Worm (Caenorhabditis elegans) whole organism, L3 larva: ENCODE data around the gene ikke-1.
"Not testable (repeated sequence)": the region's sequence is repeated elsewhere in the genome, so short reads cannot be mapped to it uniquely, and the experiment has no call there.

Experiments used
- ZK546.5 ChIP-seq: sonication (generic microtip); optimal IDR thresholded peaks from 2 replicates; lab custom pipeline; 2017; ENCODE audit warnings: missing biosample characterization, missing genetic modification characterization
- ama-1 ChIP-seq: fragments of 150-350 bp; optimal IDR thresholded peaks from 2 replicates; lab custom pipeline; 2018
- ceh-28 ChIP-seq: fragments of 150-350 bp; optimal IDR thresholded peaks from 2 replicates; lab custom pipeline; 2014; ENCODE audit warnings: missing biosample characterization, missing genetic modification reagents, missing genetic modification characterization
- ceh-82 ChIP-seq: fragments of 150-350 bp; optimal IDR thresholded peaks from 2 replicates; lab custom pipeline; 2014; ENCODE audit warnings: missing biosample characterization, missing genetic modification characterization
- ceh-9 ChIP-seq: sonication (generic microtip); optimal IDR thresholded peaks from 2 replicates; lab custom pipeline; 2018; ENCODE audit warnings: missing biosample characterization, missing genetic modification characterization
- daf-12 ChIP-seq: fragments of 150-350 bp; optimal IDR thresholded peaks from 2 replicates; lab custom pipeline; 2014; ENCODE audit warnings: missing biosample characterization, missing genetic modification reagents, missing genetic modification characterization
- egl-27 ChIP-seq: sonication (generic microtip); optimal IDR thresholded peaks from 4 replicates; lab custom pipeline; 2017; ENCODE audit warnings: missing biosample characterization, missing genetic modification reagents, missing genetic modification characterization
- egl-5 ChIP-seq: fragments of 150-350 bp; optimal IDR thresholded peaks from 2 replicates; lab custom pipeline; 2017; ENCODE audit warnings: missing biosample characterization, missing genetic modification reagents, missing genetic modification characterization, inconsistent platforms
- elt-1 ChIP-seq: fragments of 150-350 bp; optimal IDR thresholded peaks from 2 replicates; lab custom pipeline; 2014; ENCODE audit warnings: missing biosample characterization, missing genetic modification characterization
- elt-2 ChIP-seq: sonication (generic microtip); optimal IDR thresholded peaks from 2 replicates; lab custom pipeline; 2016; ENCODE audit warnings: missing genetic modification reagents, mild to moderate bottlenecking, missing genetic modification characterization, missing compliant biosample characterization
- elt-3 ChIP-seq, 3 experiments: fragments of 150-350 bp in 1 of 3; sonication (generic microtip) in 2 of 3; optimal IDR thresholded peaks; 2 replicates in 2 of 3; 4 replicates in 1 of 3; lab custom pipeline; 2014 to 2017; ENCODE audit warnings: missing biosample characterization in 3 of 3, missing genetic modification characterization in 3 of 3
- eor-1 ChIP-seq, 2 experiments: fragments of 150-350 bp; optimal IDR thresholded peaks; 2 replicates each; lab custom pipeline; 2014 to 2018; ENCODE audit warnings: missing biosample characterization in 2 of 2, missing genetic modification characterization in 2 of 2
- fos-1 ChIP-seq: fragments of 150-350 bp; optimal IDR thresholded peaks from 2 replicates; lab custom pipeline; 2014; ENCODE audit warnings: missing biosample characterization, missing genetic modification characterization
- lin-15B ChIP-seq: fragments of 150-350 bp; optimal IDR thresholded peaks from 2 replicates; lab custom pipeline; 2014; ENCODE audit warnings: missing biosample characterization, missing genetic modification characterization
- lin-39 ChIP-seq: fragments of 150-350 bp; optimal IDR thresholded peaks from 2 replicates; lab custom pipeline; 2018; ENCODE audit warnings: missing biosample characterization, missing genetic modification reagents, missing genetic modification characterization
- mdl-1 ChIP-seq: fragments of 150-350 bp; optimal IDR thresholded peaks from 2 replicates; lab custom pipeline; 2014; ENCODE audit warnings: missing biosample characterization, missing genetic modification characterization
- mml-1 ChIP-seq: fragments of 150-350 bp; sonication (generic microtip); optimal IDR thresholded peaks from 3 replicates; lab custom pipeline; 2014; ENCODE audit warnings: missing biosample characterization, missing genetic modification characterization
- nfya-1 ChIP-seq: sonication (generic microtip); optimal IDR thresholded peaks from 2 replicates; lab custom pipeline; 2017; ENCODE audit warnings: missing genetic modification characterization, mild to moderate bottlenecking, missing compliant biosample characterization, antibody characterized with exemption, moderate library complexity; ENCODE audit not compliant: insufficient read depth
- nhr-12 ChIP-seq: fragments of 150-350 bp; optimal IDR thresholded peaks from 2 replicates; lab custom pipeline; 2014; ENCODE audit warnings: missing biosample characterization, missing genetic modification characterization
- nhr-25 ChIP-seq: sonication (generic microtip); optimal IDR thresholded peaks from 2 replicates; lab custom pipeline; 2017; ENCODE audit warnings: missing biosample characterization, missing genetic modification characterization
- nhr-28 ChIP-seq: fragments of 150-350 bp; optimal IDR thresholded peaks from 2 replicates; lab custom pipeline; 2014; ENCODE audit warnings: missing biosample characterization, missing genetic modification characterization
- nhr-67 ChIP-seq: fragments of 150-350 bp; optimal IDR thresholded peaks from 2 replicates; lab custom pipeline; 2014; ENCODE audit warnings: missing biosample characterization, missing genetic modification characterization
- nhr-76 ChIP-seq: fragments of 150-350 bp; sonication (generic microtip); optimal IDR thresholded peaks from 5 replicates; lab custom pipeline; 2014; ENCODE audit warnings: missing biosample characterization, missing genetic modification characterization
- nhr-77 ChIP-seq: fragments of 150-350 bp; optimal IDR thresholded peaks from 2 replicates; lab custom pipeline; 2014; ENCODE audit warnings: missing biosample characterization, missing genetic modification characterization
- pha-4 ChIP-seq: fragments of 150-350 bp; optimal IDR thresholded peaks from 2 replicates; lab custom pipeline; 2014; ENCODE audit warnings: missing biosample characterization, missing genetic modification reagents, missing genetic modification characterization
- pqm-1 ChIP-seq: fragments of 150-350 bp; optimal IDR thresholded peaks from 2 replicates; lab custom pipeline; 2017; ENCODE audit warnings: missing biosample characterization, missing genetic modification characterization, inconsistent platforms
- sea-2 ChIP-seq: fragments of 150-350 bp; sonication (generic microtip); optimal IDR thresholded peaks from 4 replicates; lab custom pipeline; 2014; ENCODE audit warnings: missing biosample characterization, missing genetic modification reagents, missing genetic modification characterization
- skn-1 ChIP-seq: fragments of 150-350 bp; optimal IDR thresholded peaks from 2 replicates; lab custom pipeline; 2014; ENCODE audit warnings: missing biosample characterization, missing genetic modification characterization
- snpc-4 ChIP-seq: fragments of 150-350 bp; optimal IDR thresholded peaks from 2 replicates; lab custom pipeline; 2014; ENCODE audit warnings: missing biosample characterization, missing genetic modification characterization
- tbx-2 ChIP-seq: sonication (generic microtip); optimal IDR thresholded peaks from 2 replicates; lab custom pipeline; 2016; ENCODE audit warnings: mild to moderate bottlenecking, missing genetic modification characterization, missing compliant biosample characterization
- unc-39 ChIP-seq: sonication (generic microtip); optimal IDR thresholded peaks from 4 replicates; lab custom pipeline; 2017; ENCODE audit warnings: missing biosample characterization, missing genetic modification characterization
- unc-62 ChIP-seq: fragments of 150-350 bp; sonication (generic microtip); optimal IDR thresholded peaks from 4 replicates; lab custom pipeline; 2014; ENCODE audit warnings: missing biosample characterization, missing genetic modification reagents, missing genetic modification characterization
- ztf-11 ChIP-seq: fragments of 150-350 bp; optimal IDR thresholded peaks from 2 replicates; lab custom pipeline; 2014; ENCODE audit warnings: missing biosample characterization, missing genetic modification characterization

Gene ikke-1

ce11 chrIII:9007183-9007582, 43.3 kb downstream of the ikke-1 start:
- TF ChIP-seq nhr-67 (no peak), nfya-1 (tag; lab: Kevin White, UChicago) (peak; percentile 12), elt-2 (tag; lab: Kevin White, UChicago) (peak; percentile 61), ama-1 (lab: Kevin White, UChicago) (no peak), egl-5 (tag; lab: Kevin White, UChicago) (peak; percentile 27), lin-39 (peak; percentile 39), pha-4 (tag; lab: Kevin White, UChicago) (peak; percentile 70), pqm-1 (tag; lab: Kevin White, UChicago) (peak; percentile 53), nhr-76 (tag; lab: Kevin White, UChicago) (no peak)

ce11 chrIII:9005905-9006372, 44.6 kb downstream of the ikke-1 start, which contains the start of gene rab-6.1:
Gene rab-6.1, minus strand, starts transcription at chrIII:9005955.
- TF ChIP-seq fos-1 (tag; lab: Kevin White, UChicago); elt-3 (tag; optimal IDR thresholded peaks at IDR 0.05; lab: Kevin White, UChicago); snpc-4: not testable (repeated sequence)
- TF ChIP-seq, all 47 proteins: peak for 0; not testable (repeated sequence) for 47

- no peak for TF ChIP-seq unc-62 (GFP tag; lab: Kevin White, UChicago)
- TF ChIP-seq ama-1 (lab: Kevin White, UChicago): no peak
- no peak for TF ChIP-seq elt-1 (tag; lab: Kevin White, UChicago)
Measured at ce11 chrIII:9004658-9005057, 45.8 kb downstream of the ikke-1 start.

- TF ChIP-seq ztf-11 (tag; lab: Kevin White, UChicago) (no peak), nhr-12 (no peak), nhr-77 (no peak), ceh-9 (tag; lab: Kevin White, UChicago) (no peak), egl-5 (tag; lab: Kevin White, UChicago) (no peak), elt-3 (tag; optimal IDR thresholded peaks at IDR 0.05; lab: Kevin White, UChicago) (no peak), nhr-76 (tag; lab: Kevin White, UChicago) (no peak)
Measured at ce11 chrIII:9002545-9002944, 48.0 kb downstream of the ikke-1 start, which contains the start of the genes F59B2.15 and zif-1. Gene F59B2.15, minus strand, starts transcription at chrIII:9002645. Gene zif-1, plus strand, starts transcription at chrIII:9002779.

ce11 chrIII:9001899-9002298, 48.6 kb downstream of the ikke-1 start, which contains the start of gene rpn-6.2:
Gene rpn-6.2, minus strand, starts transcription at chrIII:9001999.
- TF ChIP-seq elt-3 (tag; optimal IDR thresholded peaks at IDR 0.05; lab: Kevin White, UChicago): no peak
- TF ChIP-seq unc-39 (tag; lab: Kevin White, UChicago): no peak
- no peak for TF ChIP-seq fos-1 (tag; lab: Kevin White, UChicago)
- no peak for TF ChIP-seq mml-1 (tag; lab: Kevin White, UChicago)
- TF ChIP-seq skn-1 (tag; lab: Kevin White, UChicago): no peak
- no peak for TF ChIP-seq ceh-9 (tag; lab: Kevin White, UChicago)
- TF ChIP-seq lin-15B (tag; lab: Kevin White, UChicago): no peak
- no peak for TF ChIP-seq ceh-28
- TF ChIP-seq eor-1 (tag; optimal IDR thresholded peaks at IDR 0.05; lab: Kevin White, UChicago): no peak
- no peak for TF ChIP-seq egl-5 (tag; lab: Kevin White, UChicago)
- TF ChIP-seq egl-27 (tag; lab: Kevin White, UChicago): no peak
- TF ChIP-seq mdl-1 (tag; lab: Kevin White, UChicago): no peak
- no peak for TF ChIP-seq nhr-12
- no peak for TF ChIP-seq elt-2 (tag; lab: Kevin White, UChicago)
- no peak for TF ChIP-seq sea-2 (GFP tag; lab: Kevin White, UChicago)
- no peak for TF ChIP-seq snpc-4
- no peak for TF ChIP-seq daf-12

- no peak for TF ChIP-seq nhr-25 (tag; lab: Kevin White, UChicago)
- no peak for TF ChIP-seq elt-1 (tag; lab: Kevin White, UChicago)
- TF ChIP-seq tbx-2 (tag; lab: Kevin White, UChicago): no peak
- TF ChIP-seq nhr-12: no peak
- TF ChIP-seq ZK546.5 (tag; lab: Kevin White, UChicago): no peak
- no peak for TF ChIP-seq nhr-28 (tag; lab: Kevin White, UChicago)
- TF ChIP-seq ceh-82 (tag; lab: Kevin White, UChicago): no peak
Measured at ce11 chrIII:9001491-9001890, 49.0 kb downstream of the ikke-1 start.
